Worm (Caenorhabditis elegans) whole organism, late embryonic: ENCODE results near the gene che-2.

Source experiments
- C08G9.2 ChIP-seq: sonication (generic microtip); optimal IDR thresholded peaks from 2 replicates; lab custom pipeline; 2016; ENCODE audit warnings: mild to moderate bottlenecking, missing genetic modification characterization, moderate library complexity, missing compliant biosample characterization
- C38D4.7 ChIP-seq: fragments of 200-800 bp; sonication (Bioruptor generic); optimal IDR thresholded peaks from 2 replicates; lab custom pipeline; 2018; ENCODE audit warnings: mild to moderate bottlenecking, missing genetic modification characterization, moderate library complexity, missing compliant biosample characterization
- K09A11.1 ChIP-seq: sonication (generic microtip); optimal IDR thresholded peaks from 2 replicates; lab custom pipeline; 2017; ENCODE audit warnings: antibody characterized with exemption, mild to moderate bottlenecking, missing genetic modification characterization, missing compliant biosample characterization; ENCODE audit not compliant: insufficient read depth
- T23F11.4 ChIP-seq: fragments of 200-800 bp; sonication (Bioruptor generic); optimal IDR thresholded peaks from 2 replicates; lab custom pipeline; 2018; ENCODE audit warnings: mild to moderate bottlenecking, missing genetic modification characterization, missing compliant biosample characterization
- ahr-1 ChIP-seq: sonication (generic microtip); optimal IDR thresholded peaks from 2 replicates; lab custom pipeline; 2016; ENCODE audit warnings: missing genetic modification characterization, missing compliant biosample characterization
- ceh-14 ChIP-seq: sonication (generic microtip); optimal IDR thresholded peaks from 2 replicates; lab custom pipeline; 2016; ENCODE audit warnings: missing genotype, missing genetic modification characterization, missing compliant biosample characterization
- ceh-19 ChIP-seq: fragments of 200-800 bp; sonication (Bioruptor generic); optimal IDR thresholded peaks from 2 replicates; lab custom pipeline; 2018; ENCODE audit warnings: mild to moderate bottlenecking, missing genetic modification characterization, missing compliant biosample characterization
- ceh-24 ChIP-seq: sonication (generic microtip); optimal IDR thresholded peaks from 2 replicates; lab custom pipeline; 2016; ENCODE audit warnings: mild to moderate bottlenecking, missing genetic modification characterization, missing compliant biosample characterization
- ceh-30 ChIP-seq: fragments of 150-350 bp; optimal IDR thresholded peaks from 2 replicates; lab custom pipeline; 2014; ENCODE audit warnings: missing biosample characterization, missing genetic modification characterization
- ceh-34 ChIP-seq: sonication (generic microtip); optimal IDR thresholded peaks from 2 replicates; lab custom pipeline; 2016; ENCODE audit warnings: mild to moderate bottlenecking, missing genetic modification characterization, missing compliant biosample characterization
- ceh-48 ChIP-seq: sonication (generic microtip); optimal IDR thresholded peaks from 2 replicates; lab custom pipeline; 2016; ENCODE audit warnings: missing genetic modification characterization, inconsistent platforms, missing compliant biosample characterization
- ceh-6 ChIP-seq: fragments of 200-800 bp; sonication (Bioruptor generic); optimal IDR thresholded peaks from 2 replicates; lab custom pipeline; 2018; ENCODE audit warnings: mild to moderate bottlenecking, missing genetic modification characterization, missing compliant biosample characterization
- dmd-4 ChIP-seq: sonication (generic microtip); optimal IDR thresholded peaks from 2 replicates; lab custom pipeline; 2016; ENCODE audit warnings: borderline replicate concordance, missing genetic modification characterization, missing compliant biosample characterization
- dve-1 ChIP-seq: sonication (generic microtip); optimal IDR thresholded peaks from 2 replicates; lab custom pipeline; 2017; ENCODE audit warnings: antibody characterized with exemption, mild to moderate bottlenecking, missing genetic modification characterization, missing compliant biosample characterization
- fkh-10 ChIP-seq: fragments of 150-350 bp; optimal IDR thresholded peaks from 2 replicates; lab custom pipeline; 2014; ENCODE audit warnings: missing biosample characterization, missing genetic modification reagents, missing genetic modification characterization
- gmeb-2 ChIP-seq: sonication (generic microtip); optimal IDR thresholded peaks from 2 replicates; lab custom pipeline; 2016; ENCODE audit warnings: missing genetic modification characterization, inconsistent platforms, missing compliant biosample characterization
- hlh-13 ChIP-seq: fragments of 200-800 bp; sonication (Bioruptor generic); optimal IDR thresholded peaks from 2 replicates; lab custom pipeline; 2018; ENCODE audit warnings: mild to moderate bottlenecking, missing genetic modification characterization, missing compliant biosample characterization
- hlh-15 ChIP-seq: sonication (generic microtip); optimal IDR thresholded peaks from 2 replicates; lab custom pipeline; 2016; ENCODE audit warnings: missing genetic modification characterization, missing compliant biosample characterization
- lin-11 ChIP-seq: fragments of 200-800 bp; sonication (Bioruptor generic); optimal IDR thresholded peaks from 2 replicates; lab custom pipeline; 2018; ENCODE audit warnings: mild to moderate bottlenecking, missing genetic modification characterization, missing compliant biosample characterization
- madf-2 ChIP-seq: sonication (generic microtip); optimal IDR thresholded peaks from 2 replicates; lab custom pipeline; 2017; ENCODE audit warnings: missing genetic modification characterization, missing compliant biosample characterization
- mec-3 ChIP-seq: sonication (generic microtip); optimal IDR thresholded peaks from 2 replicates; lab custom pipeline; 2016; ENCODE audit warnings: borderline replicate concordance, missing genetic modification characterization, missing compliant biosample characterization
- nfya-1 ChIP-seq: sonication (generic microtip); optimal IDR thresholded peaks from 2 replicates; lab custom pipeline; 2017; ENCODE audit warnings: missing genetic modification characterization, mild to moderate bottlenecking, missing compliant biosample characterization, antibody characterized with exemption, moderate library complexity
- nhr-11 ChIP-seq: fragments of 150-350 bp; optimal IDR thresholded peaks from 2 replicates; lab custom pipeline; 2014; ENCODE audit warnings: missing biosample characterization, missing genetic modification characterization
- nhr-232 ChIP-seq: sonication (generic microtip); optimal IDR thresholded peaks from 2 replicates; lab custom pipeline; 2016; ENCODE audit warnings: missing genetic modification characterization, missing compliant biosample characterization
- npax-4 ChIP-seq: sonication (generic microtip); optimal IDR thresholded peaks from 2 replicates; lab custom pipeline; 2016; ENCODE audit warnings: missing genetic modification characterization, missing compliant biosample characterization
- odd-2 ChIP-seq: sonication (generic microtip); optimal IDR thresholded peaks from 2 replicates; lab custom pipeline; 2017; ENCODE audit warnings: antibody characterized with exemption, mild to moderate bottlenecking, missing genetic modification characterization, missing compliant biosample characterization
- pat-9 ChIP-seq: fragments of 200-800 bp; sonication (Bioruptor generic); optimal IDR thresholded peaks from 2 replicates; lab custom pipeline; 2018; ENCODE audit warnings: mild to moderate bottlenecking, missing genetic modification characterization, moderate library complexity, missing compliant biosample characterization
- pha-4 ChIP-seq: fragments of 150-350 bp; optimal IDR thresholded peaks from 2 replicates; lab custom pipeline; 2018; ENCODE audit warnings: missing biosample characterization, missing genetic modification reagents, missing genetic modification characterization
- pros-1 ChIP-seq: fragments of 150-350 bp; optimal IDR thresholded peaks from 2 replicates; lab custom pipeline; 2014; ENCODE audit warnings: missing biosample characterization, missing genetic modification reagents, missing genetic modification characterization
- rnt-1 ChIP-seq: sonication (generic microtip); optimal IDR thresholded peaks from 2 replicates; lab custom pipeline; 2016; ENCODE audit warnings: missing genetic modification characterization, missing compliant biosample characterization
- sdc-2 ChIP-seq: sonication (generic microtip); optimal IDR thresholded peaks from 2 replicates; lab custom pipeline; 2016; ENCODE audit warnings: missing genotype, missing genetic modification characterization, missing compliant biosample characterization
- sox-4 ChIP-seq: sonication (generic microtip); optimal IDR thresholded peaks from 2 replicates; lab custom pipeline; 2017; ENCODE audit warnings: mild to moderate bottlenecking, missing genetic modification characterization, inconsistent platforms, missing compliant biosample characterization
- tbx-7 ChIP-seq: sonication (generic microtip); optimal IDR thresholded peaks from 2 replicates; lab custom pipeline; 2016; ENCODE audit warnings: missing genotype, missing genetic modification characterization, missing compliant biosample characterization
- unc-3 ChIP-seq, 2 experiments: fragments of 200-800 bp in 1 of 2; sonication (Bioruptor generic) in 1 of 2; sonication (generic microtip) in 1 of 2; conservative IDR thresholded peaks in 1 of 2; optimal IDR thresholded peaks in 1 of 2; 2 replicates each; pipeline versions ENCODE4 v1.3.6 to Lab custom; 2016 to 2022; ENCODE audit warnings: missing compliant biosample characterization in 2 of 2, missing genetic modification characterization in 2 of 2, missing genetic modification reagents in 1 of 2
- ztf-16 ChIP-seq: sonication (generic microtip); optimal IDR thresholded peaks from 2 replicates; lab custom pipeline; 2017; ENCODE audit warnings: missing genetic modification characterization, missing compliant biosample characterization

Gene che-2

ce11 chrX:481150-481549 is at the start of gene che-2:
Gene che-2, plus strand, starts transcription at chrX:481450.
- TF ChIP-seq gmeb-2: no peak
- no peak for TF ChIP-seq hlh-13 (GFP tag; lab: Kevin White, UChicago)
- no peak for TF ChIP-seq ceh-34
- no peak for TF ChIP-seq ceh-24 (tag; lab: Kevin White, UChicago)
- TF ChIP-seq nhr-232 (tag; lab: Kevin White, UChicago): no peak
- no peak for TF ChIP-seq K09A11.1 (tag; lab: Kevin White, UChicago)
- no peak for TF ChIP-seq ceh-6 (GFP tag; lab: Kevin White, UChicago)
- TF ChIP-seq ahr-1 (tag; lab: Kevin White, UChicago): no peak
- no peak for TF ChIP-seq rnt-1 (tag; lab: Kevin White, UChicago)

DNA sequence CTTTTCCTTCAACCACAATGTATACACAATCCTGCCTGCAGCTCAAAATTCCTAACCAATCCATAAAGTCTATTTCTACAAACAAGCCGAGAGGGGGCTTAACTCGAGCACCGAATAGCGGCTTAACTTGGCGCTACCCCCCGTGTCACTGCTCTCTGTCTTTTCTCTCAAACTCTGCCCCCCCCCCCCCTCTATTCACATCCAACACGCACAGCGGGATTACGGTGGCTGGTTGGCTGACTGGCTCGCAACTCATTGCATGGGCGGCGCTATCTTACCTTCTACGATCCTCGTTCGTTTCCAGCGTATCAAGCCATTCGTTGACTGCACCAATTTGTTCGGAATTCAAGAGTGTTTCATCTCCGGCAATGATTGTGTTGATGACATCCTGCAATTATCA is 49.7 kb upstream of the che-2 start:
- TF ChIP-seq nfya-1 (tag; lab: Kevin White, UChicago) (peak; percentile 54), dmd-4 (tag; lab: Kevin White, UChicago) (no peak), npax-4 (tag; lab: Kevin White, UChicago) (no peak), nhr-11 (no peak), hlh-13 (GFP tag; lab: Kevin White, UChicago) (no peak), T23F11.4 (no peak), lin-11 (tag; lab: Kevin White, UChicago) (no peak), tbx-7 (tag; lab: Kevin White, UChicago) (no peak)

DNA sequence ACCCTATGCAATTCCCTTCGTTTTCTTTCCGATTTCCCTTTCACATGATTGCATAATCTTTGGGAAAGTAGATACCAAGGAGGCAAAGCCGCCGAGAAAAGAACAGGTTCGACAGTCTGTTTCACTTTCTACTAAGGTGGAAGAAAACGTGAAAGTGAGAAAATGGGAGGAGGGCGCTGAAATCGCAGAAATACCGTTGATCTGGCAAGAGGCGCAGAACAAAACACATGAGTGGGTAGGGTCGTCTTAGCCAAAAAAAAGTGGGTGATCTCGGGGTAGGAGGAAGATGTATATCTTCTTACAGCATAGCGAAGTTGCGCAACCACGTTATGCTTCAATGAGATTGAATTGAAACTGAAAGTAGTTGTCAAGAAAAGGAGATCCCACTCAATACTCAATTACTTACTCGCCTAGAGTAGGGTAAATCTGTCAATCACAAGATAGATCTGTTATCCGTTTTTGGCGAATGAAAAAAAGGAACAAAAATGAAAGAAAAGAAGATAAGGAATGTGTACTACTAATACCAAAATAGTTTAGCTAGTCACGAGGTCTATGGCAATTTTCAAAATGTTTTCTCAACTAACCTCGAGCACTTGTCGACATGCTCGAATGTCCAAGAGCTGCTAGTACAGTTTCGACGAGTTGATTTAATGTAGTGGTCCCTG is 48.1 kb upstream of the che-2 start:
- TF ChIP-seq pros-1 (tag; lab: Kevin White, UChicago): no peak

DNA sequence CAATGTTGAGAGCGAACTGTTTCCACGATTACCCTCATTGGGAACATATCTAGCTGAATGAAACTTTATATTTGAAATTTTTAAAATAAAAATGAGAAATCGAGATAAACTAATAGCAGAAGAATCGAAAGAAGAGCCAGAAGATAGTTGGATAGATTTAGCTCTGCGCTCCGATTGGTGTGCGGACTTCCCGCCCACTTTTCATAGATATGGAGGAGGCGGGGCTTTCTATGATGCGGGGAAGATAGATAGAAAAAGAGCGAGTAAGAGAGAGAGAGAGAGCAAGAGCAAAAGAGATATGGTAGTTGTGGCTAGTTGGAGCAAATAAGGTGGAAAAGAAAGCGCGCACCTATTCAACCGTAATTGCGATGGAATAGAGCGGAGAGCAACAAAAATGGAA is 47.5 kb upstream of the che-2 start, which contains the start of gene dve-1:
dve-1 (minus strand) TSS at position 66 of the 400 bp plus-strand sequence.
- TF ChIP-seq pha-4 (tag; lab: Kevin White, UChicago) (no peak), ceh-19 (GFP tag; lab: Kevin White, UChicago) (no peak), nfya-1 (tag; lab: Kevin White, UChicago) (peak; percentile 87), dve-1 (no peak), ceh-14 (tag; lab: Kevin White, UChicago) (no peak), sdc-2 (peak; percentile 10)
- TF ChIP-seq, all 69 proteins: peak for 2

ce11 chrX:438396-438795 is 42.9 kb upstream of the che-2 start:
- TF ChIP-seq ceh-6 (GFP tag; lab: Kevin White, UChicago): no peak
- no peak for TF ChIP-seq unc-3 (GFP tag; conservative IDR thresholded peaks at IDR 0.05; lab: Robert Waterston, UW)
- TF ChIP-seq unc-3 (tag; optimal IDR thresholded peaks at IDR 0.05; lab: Kevin White, UChicago): no peak
- TF ChIP-seq nhr-11: no peak
- no peak for TF ChIP-seq fkh-10 (GFP tag; lab: Kevin White, UChicago)
- TF ChIP-seq ceh-24 (tag; lab: Kevin White, UChicago): no peak
- TF ChIP-seq sox-4 (tag; lab: Kevin White, UChicago): no peak
- TF ChIP-seq pat-9 (tag; lab: Kevin White, UChicago): no peak
- no peak for TF ChIP-seq ceh-30 (tag; lab: Kevin White, UChicago)
- TF ChIP-seq mec-3 (tag; lab: Kevin White, UChicago): no peak
- TF ChIP-seq C08G9.2 (tag; lab: Kevin White, UChicago): no peak
- no peak for TF ChIP-seq ceh-48 (tag; lab: Kevin White, UChicago)
- TF ChIP-seq odd-2 (tag; lab: Kevin White, UChicago): no peak
- TF ChIP-seq ztf-16 (tag; lab: Kevin White, UChicago): no peak
- no peak for TF ChIP-seq madf-2 (tag; lab: Kevin White, UChicago)
- TF ChIP-seq hlh-15 (tag; lab: Kevin White, UChicago): no peak
- TF ChIP-seq C38D4.7 (GFP tag; lab: Kevin White, UChicago): no peak
- no peak for TF ChIP-seq ceh-34
- no peak for TF ChIP-seq ceh-14 (tag; lab: Kevin White, UChicago)
